Fruit fly (Drosophila melanogaster) whole organism, adult: ENCODE data around the gene PH4alphaMP.
A peak's percentile ranks its signal among the peaks of the same experiment; 100 is the strongest.

ENCODE experiments used
- CG12768 ChIP-seq: fragments of 200-800 bp; sonication (Bioruptor generic); optimal IDR thresholded peaks from 2 replicates; lab custom pipeline; 2017; ENCODE audit warnings: missing biosample characterization, missing genetic modification characterization, mild to moderate bottlenecking, moderate library complexity, missing genetic modification reagents
- CG14711 ChIP-seq: fragments of 200-800 bp; sonication (Bioruptor generic); optimal IDR thresholded peaks from 2 replicates; lab custom pipeline; 2018; ENCODE audit warnings: missing biosample characterization, mild to moderate bottlenecking, missing genetic modification characterization, moderate library complexity
- CG1620 ChIP-seq: fragments of 200-800 bp; sonication (Bioruptor generic); optimal IDR thresholded peaks from 2 replicates; lab custom pipeline; 2016; ENCODE audit warnings: missing biosample characterization, missing genetic modification characterization
- CG33017 ChIP-seq: fragments of 200-800 bp; sonication (Bioruptor generic); optimal IDR thresholded peaks from 2 replicates; lab custom pipeline; 2018; ENCODE audit warnings: missing biosample characterization, mild to moderate bottlenecking, missing genetic modification characterization, moderate library complexity
- CG5204 ChIP-seq: fragments of 200-800 bp; sonication (Bioruptor generic); optimal IDR thresholded peaks from 2 replicates; lab custom pipeline; 2016; ENCODE audit warnings: missing biosample characterization, missing genetic modification characterization
- CG7045 ChIP-seq: fragments of 200-800 bp; sonication (Bioruptor generic); optimal IDR thresholded peaks from 2 replicates; lab custom pipeline; 2017; ENCODE audit warnings: missing biosample characterization, mild to moderate bottlenecking, missing genetic modification characterization
- CG7101 ChIP-seq: fragments of 200-800 bp; sonication (Bioruptor generic); optimal IDR thresholded peaks from 2 replicates; lab custom pipeline; 2018; ENCODE audit warnings: missing biosample characterization, mild to moderate bottlenecking, missing genetic modification characterization, moderate library complexity
- Crg-1 ChIP-seq: fragments of 200-800 bp; sonication (Bioruptor generic); optimal IDR thresholded peaks from 2 replicates; lab custom pipeline; 2016; ENCODE audit warnings: missing biosample characterization, missing genetic modification characterization
- Mnt ChIP-seq: fragments of 200-800 bp; sonication (Bioruptor generic); optimal IDR thresholded peaks from 2 replicates; lab custom pipeline; 2016; ENCODE audit warnings: missing biosample characterization, mild to moderate bottlenecking, missing genetic modification characterization
- cic ChIP-seq: fragments of 200-800 bp; sonication (Bioruptor generic); optimal IDR thresholded peaks from 2 replicates; lab custom pipeline; 2017; ENCODE audit warnings: missing biosample characterization, mild to moderate bottlenecking, missing genetic modification characterization, moderate library complexity
- cnc ChIP-seq, 2 experiments: fragments of >200 bp; optimal IDR thresholded peaks; 2 replicates each; lab custom pipeline; 2017
- pad ChIP-seq: fragments of 200-800 bp; sonication (Bioruptor generic); optimal IDR thresholded peaks from 3 replicates; lab custom pipeline; 2017; ENCODE audit warnings: missing biosample characterization, missing genetic modification characterization, mild to moderate bottlenecking, moderate library complexity, missing genetic modification reagents
- tj ChIP-seq: fragments of 200-800 bp; sonication (Bioruptor generic); optimal IDR thresholded peaks from 3 replicates; lab custom pipeline; 2017; ENCODE audit warnings: missing biosample characterization, mild to moderate bottlenecking, missing genetic modification characterization, moderate library complexity
- toe ChIP-seq: fragments of 200-800 bp; sonication (Bioruptor generic); optimal IDR thresholded peaks from 2 replicates; lab custom pipeline; 2016; ENCODE audit warnings: missing biosample characterization, missing genetic modification characterization

DNA sequence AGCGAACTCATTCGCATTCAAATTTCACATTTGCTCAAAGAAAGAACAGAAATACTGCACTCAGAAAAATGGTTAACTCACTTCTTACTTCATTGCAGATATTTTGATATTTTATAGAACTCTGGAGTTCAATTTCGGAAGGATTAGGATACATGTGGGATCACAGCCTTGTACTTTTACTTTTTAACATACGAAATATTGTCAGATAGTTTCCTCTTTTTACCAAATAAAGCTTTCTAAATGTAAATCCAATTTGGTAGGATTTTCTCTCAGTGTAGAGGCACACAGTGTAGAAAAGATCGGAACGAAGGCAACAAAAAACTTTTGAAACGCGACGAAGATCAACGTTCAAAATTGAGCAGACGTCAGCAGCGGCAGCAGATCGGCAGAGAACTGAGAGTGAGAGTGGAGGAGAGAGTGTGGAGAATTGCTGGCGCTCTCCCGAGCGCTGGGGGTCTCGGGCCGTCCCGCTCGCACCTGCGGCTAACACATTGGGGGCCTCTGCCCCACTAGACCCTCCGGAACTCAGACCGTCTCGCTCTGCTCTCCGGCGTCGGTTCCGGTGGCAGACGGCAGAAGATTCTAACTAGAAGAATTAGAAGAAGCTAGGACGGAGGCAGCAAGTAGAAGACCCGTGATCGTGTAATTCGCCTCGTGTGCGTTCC lies 36.2 kb upstream of the PH4alphaMP start, which contains the start of gene tmod:
- TF ChIP-seq pad (GFP tag; lab: Kevin White, UChicago) = peak; percentile 59
- no peak for TF ChIP-seq Crg-1
- no peak for TF ChIP-seq Mnt (GFP tag; lab: Kevin White, UChicago)
- TF ChIP-seq CG1620 (GFP tag; lab: Kevin White, UChicago) = no peak
- no peak for TF ChIP-seq cnc (optimal IDR thresholded peaks at IDR 0.05; lab: Kevin White, UChicago)
- TF ChIP-seq tj (GFP tag; lab: Kevin White, UChicago) = peak; percentile 77
- TF ChIP-seq CG14711 (tag; lab: Kevin White, UChicago) = peak; percentile 36
- no peak for TF ChIP-seq cic
- no peak for TF ChIP-seq CG12768
- TF ChIP-seq CG7045 (GFP tag; lab: Kevin White, UChicago) = no peak
- TF ChIP-seq CG5204 (GFP tag; lab: Kevin White, UChicago) = no peak
- no peak for TF ChIP-seq toe (GFP tag; lab: Kevin White, UChicago)
- no peak for TF ChIP-seq CG33017 (tag; lab: Kevin White, UChicago)
- no peak for TF ChIP-seq CG7101
